Fruit fly (Drosophila melanogaster): Measurements from ENCODE around the gene CG32633.

dm6 chrX:13527706-13528105 is 33.8 kb upstream of the CG32633 start, which contains the start of gene CG15754:
- TF ChIP-seq psq (GFP tag; optimal IDR thresholded peaks at IDR 0.05) (no peak), Dif (GFP tag; optimal IDR thresholded peaks at IDR 0.05; ENCODE audit: partially characterized antibody) (no peak)

Measured in whole organism, wandering third instar larva.